Worm (Caenorhabditis elegans): ENCODE measurements around the gene F35F10.13.

ce11 chrV:3320432-3320831, 1.6 kb upstream of the F35F10.13 start, which contains the start of gene C17B7.14:
- no peak for TF ChIP-seq lin-39 (tag; optimal IDR thresholded peaks at IDR 0.05)
- no peak for TF ChIP-seq fos-1 (tag; optimal IDR thresholded peaks at IDR 0.05)
- TF ChIP-seq ama-1 (optimal IDR thresholded peaks at IDR 0.05): no peak
- TF ChIP-seq sma-3 (GFP tag; optimal IDR thresholded peaks at IDR 0.05): no peak
- TF ChIP-seq skn-1 (tag; optimal IDR thresholded peaks at IDR 0.05): no peak
- no peak for TF ChIP-seq nhr-11 (tag; optimal IDR thresholded peaks at IDR 0.05)
- no peak for TF ChIP-seq lin-11 (tag; optimal IDR thresholded peaks at IDR 0.05)
- no peak for TF ChIP-seq nhr-23 (tag; optimal IDR thresholded peaks at IDR 0.05)
- no peak for TF ChIP-seq elt-1 (tag; optimal IDR thresholded peaks at IDR 0.05)
- no peak for TF ChIP-seq ztf-11 (tag; optimal IDR thresholded peaks at IDR 0.05)
- TF ChIP-seq ztf-4 (tag; optimal IDR thresholded peaks at IDR 0.05): no peak
